Worm (Caenorhabditis elegans): ENCODE measurements around the gene C44H4.4.

ce11 chrX:14527559-14527958, 61.3 kb downstream of the C44H4.4 start, which contains the start of gene nspc-18:
- TF ChIP-seq elt-2 (tag; optimal IDR thresholded peaks at IDR 0.05) (no peak), fos-1 (tag; optimal IDR thresholded peaks at IDR 0.05) (no peak), sea-2 (GFP tag; optimal IDR thresholded peaks at IDR 0.05) (no peak), pha-4 (tag; optimal IDR thresholded peaks at IDR 0.05) (no peak), lin-39 (tag; optimal IDR thresholded peaks at IDR 0.05) (no peak), mdl-1 (tag; optimal IDR thresholded peaks at IDR 0.05) (no peak), lin-15B (tag; optimal IDR thresholded peaks at IDR 0.05) (no peak), zag-1 (tag; optimal IDR thresholded peaks at IDR 0.05) (no peak), snpc-4 (tag; optimal IDR thresholded peaks at IDR 0.05) (no peak), nhr-76 (tag; optimal IDR thresholded peaks at IDR 0.05) (no peak)
